Fruit fly (Drosophila melanogaster): ENCODE data around the gene Arp5.

The Arp5 gene

DNA sequence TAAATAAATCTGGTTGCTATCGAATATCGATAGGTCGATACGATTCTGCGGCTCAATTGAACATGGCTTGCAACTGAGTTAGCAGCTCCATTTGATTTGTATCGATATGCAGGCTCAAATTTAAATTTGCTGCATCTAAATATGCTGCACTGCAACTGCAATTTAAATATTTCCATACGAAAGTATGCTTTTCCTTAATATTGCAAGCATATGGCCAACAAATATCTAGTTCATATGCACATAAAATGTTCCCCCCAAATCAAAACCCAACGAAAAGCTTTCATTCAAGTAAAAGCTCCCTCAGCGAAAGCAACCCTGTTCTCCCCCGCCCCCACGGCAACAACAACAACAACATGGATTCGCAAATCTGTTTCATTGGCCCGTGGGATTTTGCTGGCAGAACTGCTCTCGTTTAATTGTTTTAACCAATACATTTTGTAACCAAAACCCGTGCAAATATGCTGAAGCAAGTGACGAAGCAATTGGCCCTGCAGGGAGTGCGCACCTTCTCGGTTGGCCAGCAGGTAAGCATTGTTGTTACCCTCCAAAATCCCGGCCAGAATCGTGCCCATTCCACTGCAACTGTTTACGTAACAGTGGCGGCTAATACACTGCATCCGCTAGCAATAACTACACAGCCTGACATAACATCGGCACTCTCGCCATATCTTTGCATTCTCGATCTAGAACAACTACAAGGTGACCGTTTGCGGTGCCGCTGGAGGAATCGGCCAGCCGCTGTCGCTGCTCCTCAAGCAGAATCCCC, 40.9 kb downstream of the Arp5 start, which contains the start of the genes CG7168 and Mdh2 (continued):
- peak; percentile 67; the same call in 2 of the 3 replicates for TF ChIP-seq zen2 (GFP tag; IDR thresholded peaks at IDR 0.05; ENCODE audit: partially characterized antibody)
- no peak for TF ChIP-seq Max (GFP tag; optimal IDR thresholded peaks at IDR 0.05)
- no peak for TF ChIP-seq CG31441 (GFP tag; IDR thresholded peaks at IDR 0.05)
- no peak for TF ChIP-seq CG8924 (tag; optimal IDR thresholded peaks at IDR 0.05)
- no peak for TF ChIP-seq CG5953 (GFP tag; IDR thresholded peaks at IDR 0.05)
- TF ChIP-seq h (optimal IDR thresholded peaks at IDR 0.05): no peak
- no peak for TF ChIP-seq CG18262 (tag; optimal IDR thresholded peaks at IDR 0.05)
- TF ChIP-seq ranshi (GFP tag; IDR thresholded peaks at IDR 0.05): no peak
- TF ChIP-seq CG8290 (GFP tag; optimal IDR thresholded peaks at IDR 0.05): no peak
- TF ChIP-seq CG8290 (tag; optimal IDR thresholded peaks at IDR 0.05): no peak
- no peak for TF ChIP-seq rib (GFP tag; IDR thresholded peaks at IDR 0.05)
- TF ChIP-seq cato (GFP tag; optimal IDR thresholded peaks at IDR 0.05; ENCODE audit: borderline replicate concordance): no peak
- no peak for TF ChIP-seq ewg (GFP tag; optimal IDR thresholded peaks at IDR 0.05)
- no peak for TF ChIP-seq ATbp (GFP tag; optimal IDR thresholded peaks at IDR 0.05)
- peak; percentile 14 for TF ChIP-seq Hmr (GFP tag; optimal IDR thresholded peaks at IDR 0.05)
- TF ChIP-seq Atf3 (GFP tag; optimal IDR thresholded peaks at IDR 0.05): no peak
- TF ChIP-seq crp (GFP tag; optimal IDR thresholded peaks at IDR 0.05): no peak
- TF ChIP-seq fd96Cb (tag; optimal IDR thresholded peaks at IDR 0.05): no peak
- peak; percentile 53 for TF ChIP-seq CG1603 (tag; optimal IDR thresholded peaks at IDR 0.05)
- TF ChIP-seq CG15269 (tag; optimal IDR thresholded peaks at IDR 0.05): no peak
- no peak for TF ChIP-seq ttk (GFP tag; IDR thresholded peaks at IDR 0.05)
- TF ChIP-seq CHES-1-like (GFP tag; optimal IDR thresholded peaks at IDR 0.05): peak; percentile 36
- TF ChIP-seq Taf1 (GFP tag; IDR thresholded peaks at IDR 0.05): no peak
- peak; percentile 79 for TF ChIP-seq CG14860 (GFP tag; IDR thresholded peaks at IDR 0.05; ENCODE audit: partially characterized antibody)
- TF ChIP-seq TFAM (GFP tag; optimal IDR thresholded peaks at IDR 0.05): no peak
- peak; percentile 40 for TF ChIP-seq lab (GFP tag; optimal IDR thresholded peaks at IDR 0.05)
- TF ChIP-seq tin (GFP tag; optimal IDR thresholded peaks at IDR 0.05): peak; percentile 4
- TF ChIP-seq nerfin-2 (GFP tag; IDR thresholded peaks at IDR 0.05; ENCODE audit: partially characterized antibody): peak; percentile 92
- TF ChIP-seq CG11695 (GFP tag; IDR thresholded peaks at IDR 0.05): no peak
- TF ChIP-seq Scr (GFP tag; IDR thresholded peaks at IDR 0.05; ENCODE audit: partially characterized antibody): peak; percentile 84
- peak; percentile 30 for TF ChIP-seq CG9797 (GFP tag; optimal IDR thresholded peaks at IDR 0.05)
- TF ChIP-seq HLHmδ (GFP tag; optimal IDR thresholded peaks at IDR 0.05): no peak
- TF ChIP-seq CG17568 (GFP tag; optimal IDR thresholded peaks at IDR 0.05): no peak
- peak; percentile 79 for TF ChIP-seq MBD-R2 (GFP tag; IDR thresholded peaks at IDR 0.05)
- peak; percentile 16 for TF ChIP-seq bcd (GFP tag; optimal IDR thresholded peaks at IDR 0.05)
- no peak for TF ChIP-seq gt (GFP tag; IDR thresholded peaks at IDR 0.05)
- TF ChIP-seq NK7.1 (GFP tag; optimal IDR thresholded peaks at IDR 0.05): no peak
- TF ChIP-seq CG12769 (tag; optimal IDR thresholded peaks at IDR 0.05): peak; percentile 69
- peak; percentile 60 for TF ChIP-seq Sin3A (optimal IDR thresholded peaks at IDR 0.05)
- TF ChIP-seq danr (GFP tag; IDR thresholded peaks at IDR 0.05): no peak
- TF ChIP-seq lov (optimal IDR thresholded peaks at IDR 0.05): no peak
- TF ChIP-seq lov (GFP tag; IDR thresholded peaks at IDR 0.05): no peak
- no peak for TF ChIP-seq maf-S (GFP tag; optimal IDR thresholded peaks at IDR 0.05)
- TF ChIP-seq scrt (GFP tag; optimal IDR thresholded peaks at IDR 0.05): peak; percentile 51
- TF ChIP-seq hbn (GFP tag; IDR thresholded peaks at IDR 0.05; ENCODE audit: partially characterized antibody): peak; percentile 69
- no peak for TF ChIP-seq CG4328 (GFP tag; optimal IDR thresholded peaks at IDR 0.05)
- TF ChIP-seq dm (GFP tag; optimal IDR thresholded peaks at IDR 0.05): no peak
- no peak for TF ChIP-seq emc (GFP tag; optimal IDR thresholded peaks at IDR 0.05)
- no peak for TF ChIP-seq GATAe (GFP tag; conservative IDR thresholded peaks at IDR 0.05)
- peak; percentile 21 for TF ChIP-seq mirr (GFP tag; optimal IDR thresholded peaks at IDR 0.05)
